Fruit fly (Drosophila melanogaster) whole organism, embryonic: ENCODE results near the gene Reg-2.

ENCODE experiments used
- CG6813 ChIP-seq: fragments of 200-800 bp; sonication (Bioruptor generic); optimal IDR thresholded peaks from 2 replicates; lab custom pipeline; 2017; ENCODE audit warnings: missing biosample characterization, missing genetic modification characterization, mild to moderate bottlenecking, moderate library complexity, missing genetic modification reagents
- CoRest ChIP-seq: fragments of 200-800 bp; sonication (Bioruptor generic); optimal IDR thresholded peaks from 3 replicates; lab custom pipeline; 2018; ENCODE audit warnings: missing biosample characterization, mild to moderate bottlenecking, missing genetic modification characterization, moderate library complexity
- Usf ChIP-seq: fragments of 200-800 bp; sonication (Bioruptor generic); optimal IDR thresholded peaks from 2 replicates; lab custom pipeline; 2017; ENCODE audit warnings: missing genotype, missing biosample characterization, missing genetic modification characterization
- az2 ChIP-seq: fragments of 200-800 bp; sonication (Bioruptor generic); optimal IDR thresholded peaks from 3 replicates; lab custom pipeline; 2016; ENCODE audit warnings: missing biosample characterization, missing genetic modification characterization
- org-1 ChIP-seq: fragments of 200-800 bp; sonication (Bioruptor generic); optimal IDR thresholded peaks from 2 replicates; lab custom pipeline; 2017; ENCODE audit warnings: missing biosample characterization, missing genetic modification characterization

dm6 chr3L:601559-602136, 4.7 kb downstream of the Reg-2 start:
- TF ChIP-seq org-1 (GFP tag; lab: Kevin White, UChicago) (no peak), Usf (GFP tag; lab: Kevin White, UChicago) (no peak), az2 (no peak), CoRest (tag; lab: Kevin White, UChicago) (no peak), CG6813 (GFP tag; lab: Kevin White, UChicago) (no peak)
